Worm (Caenorhabditis elegans): Measurements from ENCODE around the gene C24H11.1.

C24H11.1 gene

DNA sequence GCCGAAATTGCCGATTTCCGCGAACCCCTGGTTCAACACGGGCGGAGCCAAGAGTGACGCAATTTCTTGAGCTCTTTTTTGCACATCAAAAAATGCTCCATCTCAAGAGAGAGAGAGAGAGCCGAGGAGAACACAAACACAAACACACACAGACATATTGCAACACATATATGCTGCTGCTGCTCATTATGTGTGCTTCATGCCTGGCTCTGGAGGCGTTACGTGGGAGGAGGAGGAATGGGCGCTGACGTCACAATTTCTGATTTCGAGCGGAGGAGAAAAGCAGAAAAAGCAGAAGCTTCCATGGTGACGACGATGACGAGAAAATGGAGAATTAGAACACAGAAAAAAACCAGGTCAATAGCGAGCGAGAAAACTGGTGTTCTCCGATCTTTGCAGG is 48.6 kb downstream of the C24H11.1 start:
- no peak for TF ChIP-seq cog-1 (tag; optimal IDR thresholded peaks at IDR 0.05)

DNA sequence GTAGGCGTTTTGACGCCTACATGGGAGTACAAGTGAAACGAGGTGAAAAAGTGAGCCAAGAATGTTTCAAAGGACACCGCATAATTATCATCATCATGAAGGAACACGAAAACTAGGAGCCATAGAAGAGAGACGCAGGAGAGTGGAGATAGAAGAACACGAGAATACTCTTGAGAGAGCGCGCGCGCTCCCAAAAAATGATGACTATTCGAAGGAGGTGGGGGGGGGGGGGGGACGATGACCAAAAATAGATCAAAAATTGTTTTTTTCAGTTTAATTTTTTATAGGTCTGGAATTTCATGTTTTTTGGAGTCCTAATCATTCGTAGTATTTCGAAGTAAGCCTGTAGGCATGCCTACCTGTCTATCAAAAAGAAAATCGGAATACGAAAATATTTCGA is 49.3 kb downstream of the C24H11.1 start:
- no peak for TF ChIP-seq flt-1 (GFP tag; IDR thresholded peaks at IDR 0.05)
- no peak for TF ChIP-seq ref-1 (GFP tag; conservative IDR thresholded peaks at IDR 0.05)
- TF ChIP-seq klf-2 (GFP tag; conservative IDR thresholded peaks at IDR 0.05): no peak
- no peak for TF ChIP-seq cog-1 (tag; optimal IDR thresholded peaks at IDR 0.05)
- TF ChIP-seq ztf-29 (GFP tag; IDR thresholded peaks at IDR 0.05): no peak
- no peak for TF ChIP-seq tab-1 (GFP tag; IDR thresholded peaks at IDR 0.05)
- no peak for TF ChIP-seq ztf-23 (GFP tag; IDR thresholded peaks at IDR 0.05)
- TF ChIP-seq med-1 (GFP tag; optimal IDR thresholded peaks at IDR 0.05; ENCODE audit: insufficient read depth): no peak
- TF ChIP-seq T22C8.4 (GFP tag; IDR thresholded peaks at IDR 0.05): no peak
